Fruit fly (Drosophila melanogaster) whole organism, embryonic: ENCODE data around the gene CG15498.

Experiments
- ATbp ChIP-seq: fragments of 200-800 bp; sonication (Bioruptor generic); optimal IDR thresholded peaks from 2 replicates; lab custom pipeline; 2017; ENCODE audit warnings: missing biosample characterization, mild to moderate bottlenecking, missing genetic modification characterization, missing genetic modification reagents
- Aef1 ChIP-seq: fragments of 200-800 bp; sonication (Bioruptor generic); IDR thresholded peaks from 3 replicates; pipeline ENCODE4 v1.3.6; 2022; ENCODE audit warnings: missing biosample characterization, missing genetic modification characterization
- CG1233 ChIP-seq: fragments of 200-800 bp; sonication (Bioruptor generic); optimal IDR thresholded peaks from 4 replicates; lab custom pipeline; 2018; ENCODE audit warnings: missing biosample characterization, mild to moderate bottlenecking, missing genetic modification characterization
- CG13287 ChIP-seq: fragments of 200-800 bp; sonication (Bioruptor generic); IDR thresholded peaks from 2 replicates; pipeline ENCODE4 v1.3.6; 2022; ENCODE audit warnings: missing biosample characterization, missing genetic modification characterization; ENCODE audit not compliant: partially characterized antibody
- CG13624 ChIP-seq: fragments of 200-800 bp; sonication (Bioruptor generic); optimal IDR thresholded peaks from 2 replicates; lab custom pipeline; 2016; ENCODE audit warnings: missing biosample characterization, missing genetic modification characterization
- CG14441 ChIP-seq: fragments of 200-800 bp; sonication (Bioruptor generic); IDR thresholded peaks from 2 replicates; pipeline ENCODE4 v1.3.6; 2022; ENCODE audit warnings: missing biosample characterization, missing genetic modification characterization
- CG14667 ChIP-seq: fragments of 200-800 bp; sonication (Bioruptor generic); IDR thresholded peaks from 2 replicates; pipeline ENCODE4 v1.3.6; 2022; ENCODE audit warnings: missing biosample characterization, missing genetic modification characterization
- CG17361 ChIP-seq: fragments of 200-800 bp; sonication (Bioruptor generic); IDR thresholded peaks from 3 replicates; pipeline ENCODE4 v1.3.6; 2022; ENCODE audit warnings: missing biosample characterization, missing genetic modification characterization
- CG31365 ChIP-seq: fragments of 200-800 bp; sonication (Bioruptor generic); optimal IDR thresholded peaks from 2 replicates; lab custom pipeline; 2018; ENCODE audit warnings: missing biosample characterization, mild to moderate bottlenecking, missing genetic modification characterization
- CG31388 ChIP-seq: fragments of 200-800 bp; sonication (Bioruptor generic); optimal IDR thresholded peaks from 2 replicates; lab custom pipeline; 2016; ENCODE audit warnings: missing biosample characterization, missing genetic modification characterization
- CG3163 ChIP-seq: fragments of 200-800 bp; sonication (Bioruptor generic); optimal IDR thresholded peaks from 3 replicates; lab custom pipeline; 2016; ENCODE audit warnings: missing biosample characterization, missing genetic modification characterization
- CG4328 ChIP-seq: fragments of 200-800 bp; sonication (Bioruptor generic); optimal IDR thresholded peaks from 3 replicates; lab custom pipeline; 2017; ENCODE audit warnings: missing biosample characterization, missing genetic modification reagents, missing genetic modification characterization
- Eip74EF ChIP-seq, 2 experiments: fragments of 200-800 bp in 1 of 2; fragments of >200 bp in 1 of 2; sonication (Bioruptor generic) in 1 of 2; optimal IDR thresholded peaks; 2 replicates each; lab custom pipeline; 2017 to 2019; ENCODE audit warnings: missing biosample characterization in 2 of 2, missing genetic modification characterization in 2 of 2, mild to moderate bottlenecking in 1 of 2, moderate library complexity in 1 of 2
- Hand ChIP-seq: fragments of 200-800 bp; sonication (Bioruptor generic); optimal IDR thresholded peaks from 2 replicates; lab custom pipeline; 2017; ENCODE audit warnings: mild to moderate bottlenecking, missing biosample characterization, missing genetic modification reagents, missing genetic modification characterization
- Jarid2 ChIP-seq: fragments of 200-800 bp; sonication (Bioruptor generic); optimal IDR thresholded peaks from 3 replicates; lab custom pipeline; 2017; ENCODE audit warnings: mild to moderate bottlenecking, missing biosample characterization, missing genetic modification reagents, missing genetic modification characterization
- Pdp1 ChIP-seq, 2 experiments: fragments of 200-800 bp; sonication (Bioruptor generic); optimal IDR thresholded peaks; 3 replicates each; lab custom pipeline; 2016; ENCODE audit warnings: missing biosample characterization in 2 of 2, missing genetic modification characterization in 2 of 2, mild to moderate bottlenecking in 1 of 2, moderate library complexity in 1 of 2
- Sox100B ChIP-seq: fragments of 200-800 bp; sonication (Bioruptor generic); optimal IDR thresholded peaks from 3 replicates; lab custom pipeline; 2018; ENCODE audit warnings: missing biosample characterization, mild to moderate bottlenecking, missing genetic modification characterization
- Stat92E ChIP-seq, 3 experiments: fragments of >200 bp in 2 of 3; fragments of 200-800 bp in 1 of 3; sonication (Bioruptor generic) in 1 of 3; optimal IDR thresholded peaks; 2 replicates each; lab custom pipeline; 2017 to 2019; ENCODE audit warnings: missing biosample characterization in 3 of 3, missing genetic modification characterization in 3 of 3, mild to moderate bottlenecking in 1 of 3, moderate library complexity in 1 of 3
- YL-1 ChIP-seq: fragments of 200-800 bp; sonication (Bioruptor generic); optimal IDR thresholded peaks from 3 replicates; lab custom pipeline; 2017; ENCODE audit warnings: missing biosample characterization, mild to moderate bottlenecking, missing genetic modification characterization
- abd-A ChIP-seq: fragments of 200-800 bp; sonication (Bioruptor generic); optimal IDR thresholded peaks from 3 replicates; lab custom pipeline; 2019; ENCODE audit warnings: missing biosample characterization, mild to moderate bottlenecking, missing genetic modification characterization, moderate library complexity
- aop ChIP-seq: fragments of 200-800 bp; sonication (Bioruptor generic); IDR thresholded peaks from 2 replicates; pipeline ENCODE4 v1.3.6; 2022; ENCODE audit warnings: missing biosample characterization, missing genetic modification characterization
- cad ChIP-seq: fragments of >200 bp; optimal IDR thresholded peaks from 2 replicates; lab custom pipeline; 2017; ENCODE audit warnings: missing biosample characterization, missing genetic modification characterization
- cg ChIP-seq: fragments of 200-800 bp; sonication (Bioruptor generic); optimal IDR thresholded peaks from 3 replicates; lab custom pipeline; 2019; ENCODE audit warnings: missing biosample characterization, mild to moderate bottlenecking, missing genetic modification characterization, moderate library complexity
- cwo ChIP-seq: fragments of 200-800 bp; sonication (Bioruptor generic); optimal IDR thresholded peaks from 3 replicates; lab custom pipeline; 2017; ENCODE audit warnings: missing biosample characterization, missing genetic modification characterization, mild to moderate bottlenecking, moderate library complexity, missing genetic modification reagents
- esg ChIP-seq: fragments of 200-800 bp; sonication (Bioruptor generic); conservative IDR thresholded peaks from 2 replicates; pipeline ENCODE4 v1.3.6; 2022; ENCODE audit warnings: missing biosample characterization, missing genetic modification characterization
- eve ChIP-seq, 2 experiments: fragments of >200 bp; optimal IDR thresholded peaks; 2 replicates each; lab custom pipeline; 2017; ENCODE audit warnings: missing biosample characterization in 2 of 2, missing genetic modification characterization in 2 of 2
- ewg ChIP-seq: fragments of 200-800 bp; sonication (Bioruptor generic); optimal IDR thresholded peaks from 3 replicates; lab custom pipeline; 2017; ENCODE audit warnings: mild to moderate bottlenecking, missing biosample characterization, missing genetic modification reagents, missing genetic modification characterization
- fd102C ChIP-seq: fragments of 200-800 bp; sonication (Bioruptor generic); optimal IDR thresholded peaks from 2 replicates; lab custom pipeline; 2018; ENCODE audit warnings: missing biosample characterization, mild to moderate bottlenecking, missing genetic modification characterization, moderate library complexity
- gcm ChIP-seq: fragments of 200-800 bp; sonication (Bioruptor generic); optimal IDR thresholded peaks from 2 replicates; lab custom pipeline; 2019; ENCODE audit warnings: missing biosample characterization, mild to moderate bottlenecking, missing genetic modification characterization, moderate library complexity
- grn ChIP-seq: fragments of 200-800 bp; sonication (Bioruptor generic); optimal IDR thresholded peaks from 3 replicates; lab custom pipeline; 2017; ENCODE audit warnings: missing biosample characterization, missing genetic modification characterization
- her ChIP-seq: fragments of 200-800 bp; sonication (Bioruptor generic); optimal IDR thresholded peaks from 2 replicates; lab custom pipeline; 2016; ENCODE audit warnings: missing biosample characterization, missing genetic modification characterization
- kni ChIP-seq: fragments of 200-800 bp; sonication (Bioruptor generic); optimal IDR thresholded peaks from 3 replicates; lab custom pipeline; 2017; ENCODE audit warnings: mild to moderate bottlenecking, missing biosample characterization, missing genetic modification reagents, missing genetic modification characterization
- nerfin-1 ChIP-seq: fragments of 200-800 bp; sonication (Bioruptor generic); optimal IDR thresholded peaks from 3 replicates; lab custom pipeline; 2019; ENCODE audit warnings: missing biosample characterization, mild to moderate bottlenecking, missing genetic modification characterization, moderate library complexity
- nmo ChIP-seq: fragments of 200-800 bp; sonication (Bioruptor generic); optimal IDR thresholded peaks from 2 replicates; lab custom pipeline; 2018; ENCODE audit warnings: missing biosample characterization, mild to moderate bottlenecking, missing genetic modification characterization, moderate library complexity
- p53 ChIP-seq: fragments of 200-800 bp; sonication (Bioruptor generic); optimal IDR thresholded peaks from 2 replicates; lab custom pipeline; 2016; ENCODE audit warnings: missing biosample characterization, missing genetic modification characterization
- pan ChIP-seq, 4 experiments: fragments of >200 bp in 3 of 4; fragments of 200-800 bp in 1 of 4; sonication (Bioruptor generic) in 1 of 4; optimal IDR thresholded peaks in 3 of 4; IDR thresholded peaks in 1 of 4; 2 replicates each; pipeline versions ENCODE4 v1.3.6 to Lab custom; 2017 to 2022; ENCODE audit warnings: missing biosample characterization in 2 of 4, missing genetic modification characterization in 2 of 4, mixed read lengths in 1 of 4
- pfk ChIP-seq: fragments of 200-800 bp; sonication (Bioruptor generic); optimal IDR thresholded peaks from 2 replicates; lab custom pipeline; 2018; ENCODE audit warnings: missing biosample characterization, mild to moderate bottlenecking, missing genetic modification characterization, moderate library complexity
- pnt ChIP-seq: fragments of 200-800 bp; sonication (Bioruptor generic); optimal IDR thresholded peaks from 3 replicates; lab custom pipeline; 2016; ENCODE audit warnings: missing biosample characterization, missing genetic modification characterization
- pros ChIP-seq: fragments of 200-800 bp; sonication (Bioruptor generic); optimal IDR thresholded peaks from 3 replicates; lab custom pipeline; 2019; ENCODE audit warnings: missing biosample characterization, mild to moderate bottlenecking, missing genetic modification characterization, moderate library complexity
- psq ChIP-seq: fragments of 200-800 bp; sonication (Bioruptor generic); optimal IDR thresholded peaks from 2 replicates; lab custom pipeline; 2017; ENCODE audit warnings: missing biosample characterization, missing genetic modification characterization
- sd ChIP-seq: fragments of 200-800 bp; sonication (Bioruptor generic); optimal IDR thresholded peaks from 3 replicates; lab custom pipeline; 2018; ENCODE audit warnings: missing biosample characterization, mild to moderate bottlenecking, missing genetic modification characterization, moderate library complexity
- sima ChIP-seq: fragments of 200-800 bp; sonication (Bioruptor generic); optimal IDR thresholded peaks from 2 replicates; lab custom pipeline; 2016; ENCODE audit warnings: missing biosample characterization, missing genetic modification characterization
- slou ChIP-seq: fragments of 200-800 bp; sonication (Bioruptor generic); optimal IDR thresholded peaks from 3 replicates; lab custom pipeline; 2016; ENCODE audit warnings: missing biosample characterization, missing genetic modification characterization
- tap ChIP-seq: fragments of 200-800 bp; optimal IDR thresholded peaks from 3 replicates; lab custom pipeline; 2019; ENCODE audit warnings: missing biosample characterization, mild to moderate bottlenecking, missing genetic modification characterization, moderate library complexity
- tin ChIP-seq: fragments of 200-800 bp; sonication (Bioruptor generic); optimal IDR thresholded peaks from 3 replicates; lab custom pipeline; 2016; ENCODE audit warnings: missing biosample characterization, missing genetic modification characterization
- yki ChIP-seq: fragments of >200 bp; optimal IDR thresholded peaks from 3 replicates; lab custom pipeline; 2018

The CG15498 gene

DNA sequence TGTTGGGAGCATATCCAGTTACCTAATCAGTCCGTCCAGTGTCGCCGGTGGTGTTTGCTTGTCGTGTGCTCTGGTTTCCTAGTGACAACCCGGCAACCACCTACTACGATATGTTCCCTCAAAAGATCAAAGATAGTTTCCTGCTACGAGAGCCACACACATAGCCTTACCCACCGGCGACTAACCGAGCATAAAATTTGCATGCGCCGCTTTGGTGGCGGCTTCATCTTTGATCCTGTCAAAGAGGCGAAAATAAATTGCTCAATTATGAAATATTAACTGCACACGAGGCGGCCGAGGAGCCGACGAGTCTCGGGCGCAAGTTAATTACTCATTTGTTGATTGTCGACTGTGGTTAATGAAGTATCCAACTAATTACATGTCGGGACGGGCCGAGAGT is at the start of gene CG15498:
Gene CG15498 (minus strand): TSS at position 101 of the 400 bp plus-strand sequence.
- no peak for TF ChIP-seq CG14667
- no peak for TF ChIP-seq CG13287 (GFP tag; lab: Robert Waterston, UW)
- no peak for TF ChIP-seq tin (GFP tag; lab: Kevin White, UChicago)
- no peak for TF ChIP-seq Jarid2

- TF ChIP-seq Sox100B (GFP tag; lab: Kevin White, UChicago) (peak; percentile 32), cwo (no peak), tap (tag; lab: Kevin White, UChicago) (no peak), CG1233 (GFP tag; lab: Kevin White, UChicago) (no peak), pros (peak; percentile 88), grn (peak; percentile 88), pnt (GFP tag; lab: Kevin White, UChicago) (no peak), fd102C (GFP tag; lab: Kevin White, UChicago) (no peak), YL-1 (GFP tag; lab: Kevin White, UChicago) (no peak), ATbp (GFP tag; lab: Kevin White, UChicago) (no peak), slou (GFP tag; lab: Kevin White, UChicago) (no peak), nmo (GFP tag; lab: Kevin White, UChicago) (no peak), sd (tag; lab: Kevin White, UChicago) (peak; percentile 94), nerfin-1 (peak; percentile 39), kni (peak; percentile 44), cad (GFP tag; lab: Kevin White, UChicago) (peak; percentile 57), esg (GFP tag; lab: Robert Waterston, UW) (no peak), cg (peak; percentile 24), CG17361 (no peak), pan (optimal IDR thresholded peaks at IDR 0.05; lab: Kevin White, UChicago) (no peak), pan (GFP tag; optimal IDR thresholded peaks at IDR 0.05 in 1 of 2, IDR thresholded peaks at IDR 0.05 in 1 of 2) (no peak), CG14441 (GFP tag; lab: Robert Waterston, UW) (no peak), Hand (GFP tag; lab: Kevin White, UChicago) (peak; percentile 3), her (GFP tag; lab: Kevin White, UChicago) (peak; percentile 2), CG13624 (GFP tag; lab: Kevin White, UChicago) (peak; percentile 92), CG31388 (GFP tag; lab: Kevin White, UChicago) (no peak), abd-A (tag; lab: Kevin White, UChicago) (peak; percentile 84), yki (lab: Kevin White, UChicago) (peak; percentile 92), ewg (GFP tag; lab: Kevin White, UChicago) (peak; percentile 93), Stat92E (GFP tag; optimal IDR thresholded peaks at IDR 0.05; lab: Kevin White, UChicago) (peak in 1 of 3 experiments; percentile 88), Eip74EF (GFP tag; optimal IDR thresholded peaks at IDR 0.05; lab: Kevin White, UChicago) (peak in 1 of 2 experiments; percentile 20), Aef1 (GFP tag; lab: Robert Waterston, UW) (no peak), gcm (peak; percentile 46), pfk (GFP tag; lab: Kevin White, UChicago) (peak; percentile 52), aop (GFP tag; lab: Robert Waterston, UW) (no peak), CG3163 (GFP tag; lab: Kevin White, UChicago) (peak; percentile 50), p53 (GFP tag; lab: Kevin White, UChicago) (no peak), sima (GFP tag; lab: Kevin White, UChicago) (no peak), psq (peak; percentile 94), CG31365 (tag; lab: Kevin White, UChicago) (peak; percentile 48), CG4328 (GFP tag; lab: Kevin White, UChicago) (peak; percentile 8), Pdp1 (GFP tag; optimal IDR thresholded peaks at IDR 0.05; lab: Kevin White, UChicago) (peak in 1 of 2 experiments; percentile 13), eve (GFP tag; optimal IDR thresholded peaks at IDR 0.05; lab: Kevin White, UChicago) (peak in 1 of 2 experiments; percentile 91)
Observed at dm6 chr3R:21618299-21619116, 49.6 kb upstream of the CG15498 start.
